Worm (Caenorhabditis elegans): ENCODE results near the gene ssl-1.

Gene ssl-1

DNA sequence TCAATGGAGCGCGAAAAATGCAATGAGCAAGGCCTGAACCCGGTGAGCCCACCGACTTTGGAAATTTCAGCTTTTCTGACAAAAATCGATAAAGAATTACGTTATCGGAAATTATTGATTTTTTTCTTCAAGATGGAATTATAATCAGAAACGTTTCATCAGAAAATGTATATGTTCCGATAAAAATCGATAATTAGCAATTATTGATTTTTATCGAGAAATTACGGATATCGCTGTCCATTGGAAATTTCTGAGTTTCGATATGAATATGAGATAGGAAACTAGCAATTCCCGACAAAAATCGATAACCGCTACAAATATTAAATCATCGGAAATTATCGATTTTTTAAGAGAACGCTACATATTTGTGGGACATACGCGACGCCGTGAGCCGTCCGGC, 79.8 kb downstream of the ssl-1 start:
- no peak for TF ChIP-seq pes-1 (GFP tag; IDR thresholded peaks at IDR 0.05)
- TF ChIP-seq ceh-36 (tag; optimal IDR thresholded peaks at IDR 0.05) = no peak
- TF ChIP-seq flt-1 (GFP tag; IDR thresholded peaks at IDR 0.05) = no peak
- no peak for TF ChIP-seq hmbx-1 (tag; optimal IDR thresholded peaks at IDR 0.05)
- no peak for TF ChIP-seq hnd-1 (tag; optimal IDR thresholded peaks at IDR 0.05)
- no peak for TF ChIP-seq tbx-11 (GFP tag; IDR thresholded peaks at IDR 0.05)
- no peak for TF ChIP-seq B0310.2 (tag; optimal IDR thresholded peaks at IDR 0.05)
- no peak for TF ChIP-seq tbx-37 (GFP tag; conservative IDR thresholded peaks at IDR 0.05)
- no peak for TF ChIP-seq hmg-4 (GFP tag; optimal IDR thresholded peaks at IDR 0.05)

Measured in whole organism, early embryonic.